Worm (Caenorhabditis elegans): ENCODE data around the gene ZK1127.3.

The ZK1127.3 gene

ce11 chrII:7022370-7023001, 32.6 kb upstream of the ZK1127.3 start, which contains the start of the genes lst-6 and lst-5 (continued):
- TF ChIP-seq egl-27 (tag; optimal IDR thresholded peaks at IDR 0.05) (peak; percentile 38), snpc-4 (tag; optimal IDR thresholded peaks at IDR 0.05) (no peak), nhr-129 (tag; optimal IDR thresholded peaks at IDR 0.05) (peak; percentile 69), ama-1 (optimal IDR thresholded peaks at IDR 0.05) (no peak)

DNA sequence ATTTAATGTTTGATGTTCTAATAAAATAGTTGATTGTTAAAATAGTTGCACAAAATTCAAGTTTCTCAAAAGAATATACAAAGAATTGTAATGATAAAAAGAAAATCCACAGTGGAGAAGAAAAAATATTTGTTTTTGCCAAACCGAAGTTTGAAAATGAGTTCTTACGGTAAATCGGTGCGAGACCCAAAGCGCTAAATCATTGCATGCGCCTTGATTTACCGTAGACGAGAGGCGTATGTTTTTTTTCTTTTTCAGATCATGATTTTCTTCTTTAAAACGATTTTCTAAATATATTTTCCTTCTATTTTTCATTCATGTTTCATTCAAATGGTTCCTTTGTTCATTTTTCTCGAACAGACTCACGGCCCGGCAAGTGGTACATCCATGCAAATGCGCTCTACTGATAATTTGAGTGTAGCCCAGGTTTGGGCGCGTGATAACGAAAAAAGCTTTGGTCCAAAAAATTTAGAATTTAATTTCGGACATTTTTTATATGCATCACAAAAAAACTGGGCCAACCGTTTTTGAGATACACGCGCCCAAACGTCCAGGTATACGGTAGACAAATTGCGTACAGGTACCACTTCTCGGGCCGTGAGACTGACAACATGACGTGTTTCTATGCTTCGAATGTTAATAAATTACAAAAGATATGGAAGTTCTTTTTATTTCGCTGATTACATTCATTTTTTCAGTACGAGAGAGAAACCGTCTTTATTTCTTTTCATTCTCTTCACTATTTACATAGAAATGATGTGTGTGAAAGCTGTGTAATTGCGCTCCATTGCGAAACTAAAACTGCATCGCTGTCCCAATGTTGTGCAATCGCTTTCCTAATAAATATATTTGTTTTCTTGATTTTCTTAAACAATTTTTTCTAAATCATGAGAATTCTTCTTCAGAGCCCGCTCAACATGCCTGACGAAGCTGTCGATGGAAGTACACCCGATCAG, 29.9 kb upstream of the ZK1127.3 start, which contains the start of gene znf-598:
znf-598 (plus strand) TSS at position 906 of the 956 bp plus-strand sequence.
- TF ChIP-seq sma-9 (GFP tag; optimal IDR thresholded peaks at IDR 0.05) (peak; percentile 25), sma-9 (tag; optimal IDR thresholded peaks at IDR 0.05) (no peak), sem-4 (tag; optimal IDR thresholded peaks at IDR 0.05) (no peak), fos-1 (tag; optimal IDR thresholded peaks at IDR 0.05) (peak; percentile 55), C34F6.9 (tag; optimal IDR thresholded peaks at IDR 0.05) (peak; percentile 61), sma-3 (GFP tag; optimal IDR thresholded peaks at IDR 0.05) (peak; percentile 26), nhr-25 (tag; optimal IDR thresholded peaks at IDR 0.05) (no peak), crh-2 (tag; optimal IDR thresholded peaks at IDR 0.05) (peak; percentile 45), nhr-129 (tag; optimal IDR thresholded peaks at IDR 0.05) (peak; percentile 71), lsy-2 (tag; optimal IDR thresholded peaks at IDR 0.05) (peak in 1 of 2 experiments; percentile 77), alr-1 (tag; optimal IDR thresholded peaks at IDR 0.05) (no peak), lin-13 (GFP tag; optimal IDR thresholded peaks at IDR 0.05) (peak; percentile 45), nhr-6 (tag; optimal IDR thresholded peaks at IDR 0.05) (no peak), nhr-23 (tag; optimal IDR thresholded peaks at IDR 0.05) (no peak)

ce11 chrII:7029524-7029923, 25.6 kb upstream of the ZK1127.3 start:
- TF ChIP-seq C34F6.9 (tag; optimal IDR thresholded peaks at IDR 0.05) = no peak
- no peak for TF ChIP-seq gmeb-1 (tag; optimal IDR thresholded peaks at IDR 0.05)
- no peak for TF ChIP-seq lin-13 (GFP tag; optimal IDR thresholded peaks at IDR 0.05)
- no peak for TF ChIP-seq lin-39 (tag; optimal IDR thresholded peaks at IDR 0.05)
- TF ChIP-seq unc-55 (GFP tag; optimal IDR thresholded peaks at IDR 0.05) = no peak
- no peak for TF ChIP-seq zag-1 (tag; optimal IDR thresholded peaks at IDR 0.05)
- TF ChIP-seq lin-11 (tag; optimal IDR thresholded peaks at IDR 0.05) = no peak
- TF ChIP-seq mbf-1 (tag; optimal IDR thresholded peaks at IDR 0.05) = no peak
- TF ChIP-seq fos-1 (tag; optimal IDR thresholded peaks at IDR 0.05) = no peak
- no peak for TF ChIP-seq lsy-2 (tag; optimal IDR thresholded peaks at IDR 0.05)
- no peak for TF ChIP-seq nhr-10 (tag; optimal IDR thresholded peaks at IDR 0.05)
- no peak for TF ChIP-seq Y55F3AM.14 (GFP tag; optimal IDR thresholded peaks at IDR 0.05)

ce11 chrII:7031137-7031697, 23.9 kb upstream of the ZK1127.3 start:
- TF ChIP-seq blmp-1 (tag; optimal IDR thresholded peaks at IDR 0.05; ENCODE audit: insufficient read depth) (no peak), nhr-10 (tag; optimal IDR thresholded peaks at IDR 0.05) (no peak), mab-5 (tag; optimal IDR thresholded peaks at IDR 0.05) (no peak), fos-1 (tag; optimal IDR thresholded peaks at IDR 0.05) (peak; percentile 35), lin-39 (tag; optimal IDR thresholded peaks at IDR 0.05) (no peak), ztf-1 (GFP tag; conservative IDR thresholded peaks at IDR 0.05) (no peak), Y55F3AM.14 (GFP tag; optimal IDR thresholded peaks at IDR 0.05) (no peak), aly-2 (tag; optimal IDR thresholded peaks at IDR 0.05) (no peak), gmeb-1 (tag; optimal IDR thresholded peaks at IDR 0.05) (peak; percentile 2), ZK546.5 (tag; optimal IDR thresholded peaks at IDR 0.05) (no peak), crh-2 (tag; optimal IDR thresholded peaks at IDR 0.05) (peak; percentile 27)

DNA sequence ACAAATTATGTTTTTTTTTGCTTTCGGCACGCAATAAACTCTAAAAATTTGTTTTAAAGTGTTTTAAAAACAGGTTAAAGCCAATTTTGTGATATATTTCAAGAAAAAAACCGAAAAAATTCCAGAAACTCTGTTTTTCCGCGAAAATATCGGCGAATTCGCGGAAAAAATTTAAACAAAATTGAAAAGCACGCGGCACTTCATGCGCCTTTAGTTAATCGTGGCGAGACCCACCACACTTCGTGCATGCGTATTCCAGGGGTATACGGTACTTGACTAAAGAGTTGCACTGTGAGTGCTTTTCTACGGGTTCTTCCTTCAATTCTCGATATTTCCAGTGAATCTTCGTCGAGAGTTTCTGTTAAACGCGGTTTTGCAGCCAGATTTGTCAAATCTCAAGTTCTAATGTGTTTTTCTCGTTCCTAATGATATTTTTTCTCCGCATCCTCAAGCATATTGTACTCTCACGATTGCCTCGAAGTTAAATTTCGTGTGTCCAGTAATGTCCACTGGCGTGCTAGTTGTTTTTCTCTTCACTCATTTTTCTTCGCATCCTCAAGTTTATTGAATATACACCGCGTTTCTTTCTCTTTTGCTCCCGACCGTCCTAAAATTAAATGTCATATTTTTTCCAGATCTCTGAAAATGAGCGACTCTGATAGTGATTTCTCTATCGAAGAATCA, 17.3 kb upstream of the ZK1127.3 start, which contains the start of gene cin-4:
cin-4 (plus strand) TSS at position 634 of the 684 bp plus-strand sequence.
- no peak for TF ChIP-seq elt-3 (tag; optimal IDR thresholded peaks at IDR 0.05)
- no peak for TF ChIP-seq ZK546.5 (tag; optimal IDR thresholded peaks at IDR 0.05)
- TF ChIP-seq nhr-10 (tag; optimal IDR thresholded peaks at IDR 0.05) = no peak
- no peak for TF ChIP-seq skn-1 (tag; optimal IDR thresholded peaks at IDR 0.05)
- no peak for TF ChIP-seq elt-1 (tag; optimal IDR thresholded peaks at IDR 0.05)
- TF ChIP-seq nhr-11 (tag; optimal IDR thresholded peaks at IDR 0.05) = no peak
- no peak for TF ChIP-seq blmp-1 (tag; optimal IDR thresholded peaks at IDR 0.05; ENCODE audit: insufficient read depth)
- no peak for TF ChIP-seq nhr-237 (tag; optimal IDR thresholded peaks at IDR 0.05)
- no peak for TF ChIP-seq peb-1 (tag; optimal IDR thresholded peaks at IDR 0.05)
- TF ChIP-seq nhr-129 (tag; optimal IDR thresholded peaks at IDR 0.05) = no peak
- no peak for TF ChIP-seq ama-1 (optimal IDR thresholded peaks at IDR 0.05)
- TF ChIP-seq C34F6.9 (tag; optimal IDR thresholded peaks at IDR 0.05) = no peak
- no peak for TF ChIP-seq mdl-1 (tag; optimal IDR thresholded peaks at IDR 0.05)
- TF ChIP-seq R02D3.7 (tag; optimal IDR thresholded peaks at IDR 0.05) = no peak

Data from whole organism, L2 larva.